Worm (Caenorhabditis elegans): Measurements from ENCODE around the gene ints-11.

ints-11 gene

DNA sequence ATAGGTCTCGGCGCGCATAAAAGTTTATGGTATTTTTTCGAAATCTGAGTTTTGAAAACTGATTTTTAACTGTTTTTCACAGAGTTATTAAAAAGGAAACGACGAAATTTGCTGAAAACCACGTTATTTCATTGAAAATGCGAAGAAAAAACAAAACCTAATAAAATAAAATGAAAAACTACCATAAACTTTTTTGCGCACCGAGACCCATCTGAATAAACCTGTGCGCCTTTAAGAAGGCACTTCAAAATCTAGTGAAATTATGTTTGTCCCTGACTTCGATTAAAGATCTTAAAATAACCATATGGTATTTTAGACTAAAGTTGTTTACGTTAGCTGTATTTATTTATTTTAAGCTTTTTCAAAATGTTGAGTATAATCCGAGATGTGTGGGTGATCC is 15.5 kb downstream of the ints-11 start:
- TF ChIP-seq nhr-11 (tag; optimal IDR thresholded peaks at IDR 0.05): no peak
- TF ChIP-seq efl-1 (optimal IDR thresholded peaks at IDR 0.05): no peak
- peak in 1 of 2 experiments; percentile 74 for TF ChIP-seq efl-1 (GFP tag; optimal IDR thresholded peaks at IDR 0.05 in 1 of 2)

DNA sequence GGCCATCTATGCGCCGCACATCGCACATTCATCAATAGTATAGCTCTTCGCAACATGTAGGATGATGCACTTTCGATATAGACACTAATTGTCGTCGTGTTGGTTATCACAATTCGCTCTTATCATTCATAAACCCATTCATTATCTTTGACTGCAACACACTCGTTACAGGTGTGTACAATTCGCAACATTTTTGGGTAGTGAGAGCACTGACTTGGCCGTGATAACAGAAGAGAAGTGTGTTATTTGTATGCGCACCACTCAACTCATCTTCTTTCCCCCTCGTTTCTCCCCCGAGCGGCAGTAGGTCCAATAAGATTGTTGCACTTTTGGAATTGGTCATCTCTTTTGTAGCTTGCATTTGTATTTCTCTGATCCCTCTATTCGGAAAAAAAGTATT is 16.0 kb downstream of the ints-11 start:
- TF ChIP-seq nhr-85 (tag) (peak; percentile 17), lin-35 (GFP tag; optimal IDR thresholded peaks at IDR 0.05) (peak in 1 of 2 experiments; percentile 36), alr-1 (tag; optimal IDR thresholded peaks at IDR 0.05; ENCODE audit: borderline replicate concordance) (no peak), pqm-1 (tag; optimal IDR thresholded peaks at IDR 0.05) (peak; percentile 31), elt-2 (tag; optimal IDR thresholded peaks at IDR 0.05) (peak; percentile 68), lin-14 (GFP tag; optimal IDR thresholded peaks at IDR 0.05) (peak; percentile 7), lsy-2 (tag; optimal IDR thresholded peaks at IDR 0.05) (peak in 1 of 2 experiments; percentile 4), nhr-28 (tag; optimal IDR thresholded peaks at IDR 0.05) (no peak)

DNA sequence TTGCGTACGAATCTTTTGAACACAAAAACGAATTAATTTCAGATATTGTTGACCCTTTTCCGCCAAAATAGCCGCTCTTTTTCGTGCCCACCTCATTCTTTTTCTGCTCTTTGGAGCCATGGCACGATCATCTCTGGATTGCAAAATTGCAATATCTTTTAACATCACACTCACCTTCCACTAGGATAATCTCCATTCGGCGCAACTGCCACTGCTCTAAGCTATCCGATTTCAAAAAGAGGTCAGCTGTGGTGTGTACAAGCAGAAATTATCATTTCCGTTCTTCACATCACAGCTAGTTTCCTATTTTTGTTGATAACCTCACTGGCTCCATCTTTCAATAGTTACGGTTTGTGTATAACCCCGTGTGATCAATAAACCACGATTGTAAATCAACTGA is 16.7 kb downstream of the ints-11 start:
- TF ChIP-seq zag-1 (tag; optimal IDR thresholded peaks at IDR 0.05) (no peak), rnt-1 (tag; optimal IDR thresholded peaks at IDR 0.05) (peak; percentile 19), nhr-84 (tag; optimal IDR thresholded peaks at IDR 0.05) (no peak)

DNA sequence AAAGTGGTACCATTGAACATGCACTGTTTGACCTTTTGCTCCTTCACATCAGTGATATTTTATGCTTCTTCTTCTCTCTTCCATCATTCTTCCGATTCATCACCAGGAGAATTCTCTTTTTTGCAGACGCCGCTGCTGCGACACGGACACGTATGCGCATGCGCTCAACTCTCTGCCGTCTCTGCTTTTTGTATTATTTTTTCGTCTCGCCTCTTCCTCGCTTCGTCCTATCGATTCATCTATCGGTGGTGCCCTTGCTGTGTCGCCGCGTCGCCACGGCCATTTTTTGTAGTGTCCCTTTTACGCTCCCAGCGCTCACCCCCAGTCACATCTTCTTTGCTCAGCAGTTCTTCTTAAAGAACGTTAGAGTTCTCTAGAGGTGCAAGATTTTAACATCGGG is 17.1 kb downstream of the ints-11 start:
- TF ChIP-seq C34B4.2 (tag; optimal IDR thresholded peaks at IDR 0.05): no peak
- no peak for TF ChIP-seq C16A3.4 (tag; optimal IDR thresholded peaks at IDR 0.05)
- TF ChIP-seq tlp-1 (tag; optimal IDR thresholded peaks at IDR 0.05): no peak
- TF ChIP-seq nhr-84 (tag; optimal IDR thresholded peaks at IDR 0.05): no peak
- TF ChIP-seq lin-35 (GFP tag; optimal IDR thresholded peaks at IDR 0.05): peak; percentile 40 to 41
- no peak for TF ChIP-seq ceh-8 (GFP tag; optimal IDR thresholded peaks at IDR 0.05)
- no peak for TF ChIP-seq mef-2 (tag; optimal IDR thresholded peaks at IDR 0.05)
- TF ChIP-seq elt-2 (tag; optimal IDR thresholded peaks at IDR 0.05): no peak
- no peak for TF ChIP-seq hpl-2 (GFP tag; optimal IDR thresholded peaks at IDR 0.05)
- no peak for TF ChIP-seq unc-98 (GFP tag; IDR thresholded peaks at IDR 0.05)
- no peak for TF ChIP-seq nhr-11 (tag; optimal IDR thresholded peaks at IDR 0.05)
- no peak for TF ChIP-seq sptf-1 (tag; optimal IDR thresholded peaks at IDR 0.05)
- TF ChIP-seq F16B12.6 (tag; optimal IDR thresholded peaks at IDR 0.05): peak; percentile 37
- TF ChIP-seq swsn-7 (tag; optimal IDR thresholded peaks at IDR 0.05): peak; percentile 57
- no peak for TF ChIP-seq fkh-4 (tag; optimal IDR thresholded peaks at IDR 0.05; ENCODE audit: borderline replicate concordance)
- TF ChIP-seq blmp-1 (tag; optimal IDR thresholded peaks at IDR 0.05): peak; percentile 30
- TF ChIP-seq hlh-17 (GFP tag; optimal IDR thresholded peaks at IDR 0.05; ENCODE audit: borderline replicate concordance): no peak
- TF ChIP-seq sup-37 (GFP tag; optimal IDR thresholded peaks at IDR 0.05): no peak
- no peak for TF ChIP-seq snpc-4 (tag; optimal IDR thresholded peaks at IDR 0.05)
- TF ChIP-seq nhr-47 (tag; optimal IDR thresholded peaks at IDR 0.05): peak; percentile 45
- peak; percentile 39 for TF ChIP-seq egl-13 (tag; optimal IDR thresholded peaks at IDR 0.05)
- peak; percentile 84 for TF ChIP-seq lin-14 (GFP tag; optimal IDR thresholded peaks at IDR 0.05)
- TF ChIP-seq nhr-90 (tag; optimal IDR thresholded peaks at IDR 0.05; ENCODE audit: poor library complexity): no peak
- TF ChIP-seq lin-15B (tag; optimal IDR thresholded peaks at IDR 0.05): no peak
- TF ChIP-seq jun-1 (tag; optimal IDR thresholded peaks at IDR 0.05): peak; percentile 1
- peak; percentile 30 for TF ChIP-seq unc-86 (tag; optimal IDR thresholded peaks at IDR 0.05)
- no peak for TF ChIP-seq alr-1 (tag; optimal IDR thresholded peaks at IDR 0.05; ENCODE audit: borderline replicate concordance)
- no peak for TF ChIP-seq aha-1 (tag; optimal IDR thresholded peaks at IDR 0.05)
- TF ChIP-seq dpl-1 (GFP tag; optimal IDR thresholded peaks at IDR 0.05): no peak
- no peak for TF ChIP-seq nhr-85 (tag)
- no peak for TF ChIP-seq Y116A8C.19 (tag; optimal IDR thresholded peaks at IDR 0.05; ENCODE audit: borderline replicate concordance)
- no peak for TF ChIP-seq efl-3 (GFP tag; optimal IDR thresholded peaks at IDR 0.05)
- TF ChIP-seq mep-1 (tag; optimal IDR thresholded peaks at IDR 0.05): peak; percentile 57
- peak in 1 of 2 experiments; percentile 27 for TF ChIP-seq mdl-1 (tag; optimal IDR thresholded peaks at IDR 0.05)
- TF ChIP-seq ceh-82 (tag; optimal IDR thresholded peaks at IDR 0.05): peak; percentile 29 to 77 (median 63)
- no peak for TF ChIP-seq pax-3 (tag; optimal IDR thresholded peaks at IDR 0.05)
- TF ChIP-seq tbx-2 (tag; optimal IDR thresholded peaks at IDR 0.05): no peak
- no peak for TF ChIP-seq unc-62 (GFP tag; optimal IDR thresholded peaks at IDR 0.05)
- peak in 1 of 2 experiments; percentile 8 for TF ChIP-seq efl-1 (optimal IDR thresholded peaks at IDR 0.05)
- TF ChIP-seq efl-1 (GFP tag; optimal IDR thresholded peaks at IDR 0.05 in 1 of 2): peak in 1 of 2 experiments; percentile 0
- no peak for TF ChIP-seq ceh-90 (tag; optimal IDR thresholded peaks at IDR 0.05)

Measured in whole organism, L1 larva.